Worm (Caenorhabditis elegans): ENCODE data around the gene drp-1.

DNA sequence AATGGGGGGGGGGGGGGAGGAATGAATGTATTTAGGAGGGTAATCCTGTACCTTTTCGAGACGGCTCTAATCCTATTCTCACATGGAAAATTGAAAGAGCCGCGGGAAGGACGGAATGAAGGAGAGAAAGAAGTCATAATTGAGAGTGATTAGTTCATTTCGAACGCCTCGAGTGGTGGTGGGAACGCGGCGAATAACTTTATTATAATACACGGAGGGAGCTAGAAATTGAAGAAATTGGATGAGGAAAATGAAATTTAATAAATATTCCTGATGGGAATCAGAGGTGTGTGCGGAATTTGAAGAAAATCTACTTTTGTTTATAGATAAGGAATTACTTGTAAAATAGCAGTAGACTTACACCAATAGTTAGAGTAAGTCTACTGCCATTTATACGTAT, 4.7 kb upstream of the drp-1 start:
- TF ChIP-seq fkh-6 (tag; optimal IDR thresholded peaks at IDR 0.05) (no peak), hlh-15 (tag; optimal IDR thresholded peaks at IDR 0.05) (no peak), F13H6.1 (tag; optimal IDR thresholded peaks at IDR 0.05) (no peak), pha-4 (tag; optimal IDR thresholded peaks at IDR 0.05) (no peak), unc-42 (tag; optimal IDR thresholded peaks at IDR 0.05) (peak; percentile 88), ceh-9 (tag; optimal IDR thresholded peaks at IDR 0.05) (no peak), nfya-1 (tag; optimal IDR thresholded peaks at IDR 0.05) (no peak)

All from whole organism, late embryonic.